Worm (Caenorhabditis elegans) whole organism, young adult: ENCODE results near the gene ttr-17.

Experiments used
- B0035.1 ChIP-seq: sonication (generic microtip); optimal IDR thresholded peaks from 2 replicates; lab custom pipeline; 2016; ENCODE audit warnings: missing genetic modification characterization, mild to moderate bottlenecking, missing compliant biosample characterization, missing genotype, missing genetic modification reagents
- B0261.1 ChIP-seq: sonication (generic microtip); optimal IDR thresholded peaks from 2 replicates; lab custom pipeline; 2016; ENCODE audit warnings: mild to moderate bottlenecking, missing genetic modification characterization, moderate library complexity, missing compliant biosample characterization
- B0336.3 ChIP-seq: fragments of 200-800 bp; sonication (Bioruptor generic); IDR thresholded peaks from 2 replicates; pipeline ENCODE4 v1.3.6; 2022; ENCODE audit warnings: missing genetic modification characterization, missing compliant biosample characterization
- C06A6.2 ChIP-seq: fragments of 200-800 bp; sonication (Bioruptor generic); conservative IDR thresholded peaks from 2 replicates; pipeline ENCODE4 v1.3.6; 2022; ENCODE audit warnings: missing genetic modification characterization, missing compliant biosample characterization
- D2030.7 ChIP-seq: fragments of 200-800 bp; sonication (Bioruptor generic); IDR thresholded peaks from 2 replicates; pipeline ENCODE4 v1.3.6; 2022; ENCODE audit warnings: missing genetic modification reagents, missing genetic modification characterization, missing compliant biosample characterization
- F22D6.2 ChIP-seq: sonication (generic microtip); optimal IDR thresholded peaks from 2 replicates; lab custom pipeline; 2016; ENCODE audit warnings: mild to moderate bottlenecking, missing genetic modification characterization, missing compliant biosample characterization
- F39B2.1 ChIP-seq: fragments of 200-800 bp; sonication (Bioruptor generic); IDR thresholded peaks from 2 replicates; pipeline ENCODE4 v1.3.6; 2022; ENCODE audit warnings: missing genetic modification reagents, missing genetic modification characterization, missing compliant biosample characterization
- F52B5.7 ChIP-seq: sonication (generic microtip); optimal IDR thresholded peaks from 2 replicates; lab custom pipeline; 2016; ENCODE audit warnings: mild to moderate bottlenecking, missing genetic modification characterization, missing compliant biosample characterization
- Y53G8AR.9 ChIP-seq: fragments of 200-800 bp; sonication (Bioruptor generic); conservative IDR thresholded peaks from 2 replicates; pipeline ENCODE4 v1.3.6; 2022; ENCODE audit warnings: missing genetic modification reagents, missing genetic modification characterization, missing compliant biosample characterization
- Y67H2A.10 ChIP-seq: fragments of 200-800 bp; sonication (Bioruptor generic); conservative IDR thresholded peaks from 2 replicates; pipeline ENCODE4 v1.3.6; 2022; ENCODE audit warnings: missing genetic modification reagents, missing genetic modification characterization, missing compliant biosample characterization
- Y79H2A.3 ChIP-seq: fragments of 200-800 bp; sonication (Bioruptor generic); conservative IDR thresholded peaks from 2 replicates; pipeline ENCODE4 v1.3.6; 2022; ENCODE audit warnings: missing genetic modification reagents, missing genetic modification characterization, missing compliant biosample characterization
- aptf-3 ChIP-seq: fragments of 200-800 bp; sonication (Bioruptor generic); IDR thresholded peaks from 2 replicates; pipeline ENCODE4 v1.3.6; 2022; ENCODE audit warnings: missing genetic modification characterization, missing compliant biosample characterization
- athp-1 ChIP-seq: sonication (generic microtip); optimal IDR thresholded peaks from 2 replicates; lab custom pipeline; 2017; ENCODE audit warnings: mild to moderate bottlenecking, missing genetic modification characterization, missing compliant biosample characterization
- attf-5 ChIP-seq: fragments of 200-800 bp; sonication (Bioruptor generic); optimal IDR thresholded peaks from 2 replicates; lab custom pipeline; 2018; ENCODE audit warnings: mild to moderate bottlenecking, missing genetic modification characterization, missing compliant biosample characterization
- attf-6 ChIP-seq: fragments of 200-800 bp; sonication (Bioruptor generic); IDR thresholded peaks from 2 replicates; pipeline ENCODE4 v1.3.6; 2022; ENCODE audit warnings: missing genetic modification reagents, missing genetic modification characterization, missing compliant biosample characterization
- bed-2 ChIP-seq: fragments of 200-800 bp; sonication (Bioruptor generic); IDR thresholded peaks from 2 replicates; pipeline ENCODE4 v1.3.6; 2022; ENCODE audit warnings: missing genetic modification reagents, missing genetic modification characterization, missing compliant biosample characterization
- cebp-2 ChIP-seq: fragments of 200-800 bp; sonication (Bioruptor generic); IDR thresholded peaks from 2 replicates; pipeline ENCODE4 v1.3.6; 2022; ENCODE audit warnings: missing genetic modification characterization, missing compliant biosample characterization
- ceh-100 ChIP-seq: fragments of 200-800 bp; sonication (Bioruptor generic); IDR thresholded peaks from 2 replicates; pipeline ENCODE4 v1.3.6; 2022; ENCODE audit warnings: missing genetic modification reagents, missing genetic modification characterization, missing compliant biosample characterization
- ceh-58 ChIP-seq: fragments of 200-800 bp; sonication (Bioruptor generic); IDR thresholded peaks from 2 replicates; pipeline ENCODE4 v1.3.6; 2022; ENCODE audit warnings: missing genetic modification characterization, missing compliant biosample characterization
- ceh-91 ChIP-seq: fragments of 200-800 bp; sonication (Bioruptor generic); IDR thresholded peaks from 2 replicates; pipeline ENCODE4 v1.3.6; 2022; ENCODE audit warnings: missing genetic modification reagents, missing genetic modification characterization, missing compliant biosample characterization
- die-1 ChIP-seq: sonication (generic microtip); optimal IDR thresholded peaks from 2 replicates; lab custom pipeline; 2016; ENCODE audit warnings: missing genotype, mild to moderate bottlenecking, missing genetic modification characterization, missing compliant biosample characterization
- dox-1 ChIP-seq: fragments of 200-800 bp; sonication (Bioruptor generic); IDR thresholded peaks from 2 replicates; pipeline ENCODE4 v1.3.6; 2022; ENCODE audit warnings: missing genetic modification reagents, missing genetic modification characterization, missing compliant biosample characterization
- dpl-1 ChIP-seq: fragments of 150-350 bp; optimal IDR thresholded peaks from 2 replicates; lab custom pipeline; 2014; ENCODE audit warnings: missing biosample characterization, missing genetic modification reagents, missing genetic modification characterization
- efl-1 ChIP-seq: fragments of 150-350 bp; optimal IDR thresholded peaks from 2 replicates; lab custom pipeline; 2014; ENCODE audit warnings: missing biosample characterization, missing genetic modification reagents, missing genetic modification characterization
- egl-18 ChIP-seq: fragments of 200-800 bp; sonication (Bioruptor generic); IDR thresholded peaks from 2 replicates; pipeline ENCODE4 v1.3.6; 2022; ENCODE audit warnings: missing genetic modification reagents, missing genetic modification characterization, missing compliant biosample characterization
- ekl-4 ChIP-seq: fragments of 200-800 bp; sonication (Bioruptor generic); IDR thresholded peaks from 2 replicates; pipeline ENCODE4 v1.3.6; 2022; ENCODE audit warnings: missing genetic modification reagents, missing genetic modification characterization, missing compliant biosample characterization
- ets-4 ChIP-seq: fragments of 200-800 bp; sonication (Bioruptor generic); optimal IDR thresholded peaks from 2 replicates; lab custom pipeline; 2018; ENCODE audit warnings: mild to moderate bottlenecking, missing genetic modification characterization, missing compliant biosample characterization
- fkh-3 ChIP-seq: sonication (generic microtip); optimal IDR thresholded peaks from 2 replicates; lab custom pipeline; 2016; ENCODE audit warnings: mild to moderate bottlenecking, missing genetic modification characterization, missing compliant biosample characterization
- gei-17 ChIP-seq: fragments of 200-800 bp; sonication (Bioruptor generic); optimal IDR thresholded peaks from 2 replicates; lab custom pipeline; 2018; ENCODE audit warnings: mild to moderate bottlenecking, missing genetic modification characterization, missing compliant biosample characterization
- hlh-26 ChIP-seq: fragments of 200-800 bp; sonication (Bioruptor generic); conservative IDR thresholded peaks from 2 replicates; pipeline ENCODE4 v1.3.6; 2022; ENCODE audit warnings: missing genetic modification reagents, missing genetic modification characterization, missing compliant biosample characterization
- hsf-1 ChIP-seq: fragments of 200-800 bp; sonication (Bioruptor generic); IDR thresholded peaks from 2 replicates; pipeline ENCODE4 v1.3.6; 2022; ENCODE audit warnings: missing genetic modification reagents, missing genetic modification characterization, missing compliant biosample characterization
- lin-26 ChIP-seq: fragments of 200-800 bp; sonication (Bioruptor generic); IDR thresholded peaks from 2 replicates; pipeline ENCODE4 v1.3.6; 2022; ENCODE audit warnings: missing genetic modification reagents, missing genetic modification characterization, missing compliant biosample characterization
- lin-35 ChIP-seq, 3 experiments: fragments of 150-350 bp in 2 of 3; sonication (generic microtip) in 1 of 3; optimal IDR thresholded peaks; 2 replicates each; lab custom pipeline; 2014 to 2018; ENCODE audit warnings: missing biosample characterization in 3 of 3, missing genetic modification characterization in 3 of 3, missing genetic modification reagents in 3 of 3
- lin-54 ChIP-seq: fragments of 200-800 bp; sonication (Bioruptor generic); optimal IDR thresholded peaks from 2 replicates; lab custom pipeline; 2018; ENCODE audit warnings: mild to moderate bottlenecking, missing genetic modification characterization, missing compliant biosample characterization
- lir-1 ChIP-seq: fragments of 200-800 bp; sonication (Bioruptor generic); conservative IDR thresholded peaks from 2 replicates; pipeline ENCODE4 v1.3.6; 2022; ENCODE audit warnings: missing genetic modification reagents, missing genetic modification characterization, missing compliant biosample characterization
- madf-3 ChIP-seq: fragments of 200-800 bp; sonication (Bioruptor generic); IDR thresholded peaks from 2 replicates; pipeline ENCODE4 v1.3.6; 2022; ENCODE audit warnings: missing genetic modification reagents, missing genetic modification characterization, missing compliant biosample characterization
- nfya-1 ChIP-seq: sonication (generic microtip); optimal IDR thresholded peaks from 2 replicates; lab custom pipeline; 2017; ENCODE audit warnings: antibody characterized with exemption, missing compliant biosample characterization, missing genetic modification characterization, borderline replicate concordance; ENCODE audit not compliant: insufficient read depth
- nhr-90 ChIP-seq: sonication (generic microtip); optimal IDR thresholded peaks from 2 replicates; lab custom pipeline; 2016; ENCODE audit warnings: missing genotype, mild to moderate bottlenecking, missing genetic modification characterization, missing compliant biosample characterization
- sea-2 ChIP-seq: fragments of 200-800 bp; sonication (Bioruptor generic); IDR thresholded peaks from 2 replicates; pipeline ENCODE4 v1.3.6; 2022; ENCODE audit warnings: missing genetic modification characterization, missing compliant biosample characterization
- tbx-9 ChIP-seq: sonication (generic microtip); optimal IDR thresholded peaks from 2 replicates; lab custom pipeline; 2016; ENCODE audit warnings: borderline replicate concordance, missing genetic modification characterization, inconsistent platforms, missing compliant biosample characterization
- xnd-1 ChIP-seq: sonication (generic microtip); optimal IDR thresholded peaks from 2 replicates; lab custom pipeline; 2016; ENCODE audit warnings: missing genotype, missing genetic modification reagents, missing genetic modification characterization, missing compliant biosample characterization
- zfh-2 ChIP-seq: fragments of 200-800 bp; sonication (Bioruptor generic); conservative IDR thresholded peaks from 2 replicates; pipeline ENCODE4 v1.3.6; 2022; ENCODE audit warnings: missing genetic modification reagents, missing genetic modification characterization, missing compliant biosample characterization
- zim-3 ChIP-seq: sonication (generic microtip); optimal IDR thresholded peaks from 2 replicates; lab custom pipeline; 2017; ENCODE audit warnings: mild to moderate bottlenecking, missing genetic modification characterization, moderate library complexity, missing compliant biosample characterization
- ztf-22 ChIP-seq: fragments of 200-800 bp; sonication (Bioruptor generic); optimal IDR thresholded peaks from 2 replicates; lab custom pipeline; 2018; ENCODE audit warnings: mild to moderate bottlenecking, missing genetic modification characterization, moderate library complexity, missing compliant biosample characterization

ttr-17 gene

ce11 chrIV:11109771-11110170, 42.9 kb upstream of the ttr-17 start, which contains the start of gene pigk-1 (continued):
- TF ChIP-seq Y53G8AR.9 (peak; percentile 24; the same call in 1 of the 2 replicates), attf-5 (no peak), lin-35 (GFP tag; optimal IDR thresholded peaks at IDR 0.05; lab: Kevin White, UChicago) (no peak)

DNA sequence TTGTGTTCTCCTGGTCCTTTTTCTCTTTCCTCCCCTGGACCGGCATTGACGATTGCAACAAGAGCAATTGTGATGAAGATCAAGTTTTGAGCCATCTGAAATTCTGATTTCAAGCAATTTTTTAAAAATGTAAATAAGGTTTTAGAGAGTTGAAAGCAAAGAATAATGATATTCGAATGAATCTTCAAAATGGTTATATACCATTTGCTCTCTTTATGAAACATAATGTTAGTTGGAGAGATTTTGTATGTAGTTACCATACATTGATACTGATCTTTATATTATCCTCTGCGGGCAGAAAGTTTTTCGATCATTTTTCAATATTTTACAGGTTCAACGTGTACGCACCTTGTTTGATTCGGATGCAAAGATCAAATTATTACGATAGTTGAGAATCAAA, 38.9 kb upstream of the ttr-17 start, which contains the start of gene srlf-24:
Gene srlf-24 (minus strand): TSS at position 101 of the 400 bp plus-strand sequence.
- TF ChIP-seq dpl-1 (GFP tag; lab: Kevin White, UChicago) (no peak), madf-3 (GFP tag; lab: Robert Waterston, UW) (no peak), efl-1 (GFP tag; lab: Kevin White, UChicago) (no peak), zfh-2 (no peak), ekl-4 (no peak)

DNA sequence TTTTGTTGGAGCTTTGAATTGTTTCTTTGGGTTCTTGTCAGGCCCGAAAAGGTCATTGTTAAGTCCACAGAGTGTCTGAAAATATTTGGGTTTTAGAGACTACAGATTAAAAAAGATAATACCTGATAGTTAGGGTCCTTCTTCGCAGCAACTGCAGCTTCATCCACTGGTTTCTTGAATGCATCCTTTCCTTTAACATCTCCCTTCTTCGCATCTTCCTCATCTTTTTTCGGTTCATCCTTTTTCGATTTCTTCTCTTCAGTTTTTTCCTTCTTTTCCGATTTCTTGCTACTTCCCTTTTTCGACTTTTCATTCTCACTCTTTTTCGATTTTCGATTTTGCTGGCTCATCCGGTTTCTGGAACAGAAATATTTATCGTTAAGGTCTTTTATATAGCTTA, 36.7 kb upstream of the ttr-17 start:
- no peak for TF ChIP-seq zfh-2
- TF ChIP-seq B0336.3 (GFP tag; lab: Robert Waterston, UW) = no peak
- no peak for TF ChIP-seq sea-2 (GFP tag; lab: Robert Waterston, UW)
- TF ChIP-seq ceh-100 (GFP tag; lab: Robert Waterston, UW) = no peak
- TF ChIP-seq F52B5.7 (tag; lab: Kevin White, UChicago) = no peak
- no peak for TF ChIP-seq hsf-1 (GFP tag; lab: Robert Waterston, UW)
- TF ChIP-seq gei-17 (GFP tag; lab: Kevin White, UChicago) = no peak
- no peak for TF ChIP-seq lin-26 (GFP tag; lab: Robert Waterston, UW)
- TF ChIP-seq, all 124 proteins: peak for 0

ce11 chrIV:11102608-11103007, 35.8 kb upstream of the ttr-17 start, which contains the start of gene srlf-17:
Gene srlf-17, minus strand, starts transcription at chrIV:11102708.
- TF ChIP-seq nhr-90 (tag; lab: Kevin White, UChicago) = no peak
- TF ChIP-seq nfya-1 (tag; lab: Kevin White, UChicago) = no peak
- TF ChIP-seq ets-4 (GFP tag; lab: Kevin White, UChicago) = no peak
- no peak for TF ChIP-seq cebp-2 (GFP tag; lab: Robert Waterston, UW)
- TF ChIP-seq lir-1 (GFP tag; lab: Robert Waterston, UW) = no peak
- no peak for TF ChIP-seq Y79H2A.3 (GFP tag; lab: Robert Waterston, UW)
- no peak for TF ChIP-seq lin-54 (GFP tag; lab: Kevin White, UChicago)
- TF ChIP-seq aptf-3 (GFP tag; lab: Robert Waterston, UW) = no peak
- TF ChIP-seq C06A6.2 (GFP tag; lab: Robert Waterston, UW) = no peak
- no peak for TF ChIP-seq die-1
- no peak for TF ChIP-seq ceh-58 (GFP tag; lab: Robert Waterston, UW)
- TF ChIP-seq zim-3 = no peak
- TF ChIP-seq D2030.7 (GFP tag; lab: Robert Waterston, UW) = no peak
- TF ChIP-seq lin-35 (GFP tag; optimal IDR thresholded peaks at IDR 0.05; lab: Kevin White, UChicago) = no peak
- no peak for TF ChIP-seq B0035.1 (tag; lab: Kevin White, UChicago)
- TF ChIP-seq, all 124 proteins: peak for 0

DNA sequence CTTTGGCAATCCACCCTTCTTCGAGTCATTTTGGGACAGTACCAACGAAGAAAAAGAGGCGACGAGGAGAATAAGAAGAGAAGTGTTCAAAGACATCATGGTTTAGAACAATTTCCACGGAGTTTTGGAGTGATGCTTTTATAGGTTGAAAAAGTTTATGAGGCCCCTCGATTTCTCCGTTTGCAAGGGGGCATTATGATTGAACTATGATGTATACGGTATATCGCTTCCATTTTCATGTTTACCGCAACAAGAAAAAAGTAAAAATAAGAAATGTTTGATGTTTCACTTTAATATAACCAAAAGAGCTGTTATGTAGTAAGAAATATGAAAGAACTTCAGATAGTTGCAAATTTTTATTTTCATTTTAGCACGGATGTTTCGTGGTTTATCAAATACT, 34.6 kb upstream of the ttr-17 start, which contains the start of gene srlf-18:
Gene srlf-18 (minus strand): TSS at position 101 of the 400 bp plus-strand sequence.
- TF ChIP-seq ztf-22 (GFP tag; lab: Kevin White, UChicago) = no peak
- TF ChIP-seq zim-3 = no peak
- no peak for TF ChIP-seq B0261.1 (tag; lab: Kevin White, UChicago)
- TF ChIP-seq attf-6 (GFP tag; lab: Robert Waterston, UW) = no peak
- no peak for TF ChIP-seq bed-2 (GFP tag; lab: Robert Waterston, UW)
- no peak for TF ChIP-seq athp-1
- no peak for TF ChIP-seq xnd-1
- TF ChIP-seq egl-18 (GFP tag; lab: Robert Waterston, UW) = no peak
- no peak for TF ChIP-seq F22D6.2 (tag; lab: Kevin White, UChicago)
- no peak for TF ChIP-seq ceh-100 (GFP tag; lab: Robert Waterston, UW)
- no peak for TF ChIP-seq Y67H2A.10 (GFP tag; lab: Robert Waterston, UW)
- no peak for TF ChIP-seq F39B2.1 (GFP tag; lab: Robert Waterston, UW)
- TF ChIP-seq ceh-91 (GFP tag; lab: Robert Waterston, UW) = no peak
- no peak for TF ChIP-seq dox-1 (GFP tag; lab: Robert Waterston, UW)
- TF ChIP-seq aptf-3 (GFP tag; lab: Robert Waterston, UW) = no peak
- no peak for TF ChIP-seq hlh-26
- no peak for TF ChIP-seq tbx-9 (tag; lab: Kevin White, UChicago)
- no peak for TF ChIP-seq fkh-3
